Worm (Caenorhabditis elegans) whole organism, midembryonic: ENCODE data around the gene nlp-78.

Experiments
- cog-1 ChIP-seq: sonication (generic microtip); optimal IDR thresholded peaks from 2 replicates; lab custom pipeline; 2016; ENCODE audit warnings: missing genetic modification characterization, missing compliant biosample characterization
- flt-1 ChIP-seq: fragments of 200-800 bp; sonication (Bioruptor generic); IDR thresholded peaks from 2 replicates; pipeline ENCODE4 v1.3.6; 2022; ENCODE audit warnings: missing genetic modification characterization, missing compliant biosample characterization
- tab-1 ChIP-seq: fragments of 200-800 bp; sonication (Bioruptor generic); IDR thresholded peaks from 2 replicates; pipeline ENCODE4 v1.3.6; 2022; ENCODE audit warnings: missing genetic modification characterization, missing compliant biosample characterization

- TF ChIP-seq flt-1 (GFP tag; lab: Robert Waterston, UW) (no peak), cog-1 (peak; percentile 54), tab-1 (GFP tag; lab: Robert Waterston, UW) (no peak)
Measured at ce11 chrII:9112851-9113250, 23.1 kb upstream of the nlp-78 start, which contains the start of gene jun-1.
